Worm (Caenorhabditis elegans): ENCODE results near the gene mrps-25.

ce11 chrIV:1044287-1044686, 12.4 kb upstream of the mrps-25 start, which contains the start of gene Y55F3AM.11:
- TF ChIP-seq ceh-16 (tag; optimal IDR thresholded peaks at IDR 0.05) (no peak), nhr-237 (tag; optimal IDR thresholded peaks at IDR 0.05) (no peak), ama-1 (optimal IDR thresholded peaks at IDR 0.05) (no peak), snpc-4 (tag; optimal IDR thresholded peaks at IDR 0.05) (no peak), nhr-76 (tag; optimal IDR thresholded peaks at IDR 0.05) (no peak), ZK546.5 (tag; optimal IDR thresholded peaks at IDR 0.05) (no peak), nhr-28 (tag; optimal IDR thresholded peaks at IDR 0.05) (no peak), fos-1 (tag; optimal IDR thresholded peaks at IDR 0.05) (no peak)

Data from whole organism, L3 larva.